Worm (Caenorhabditis elegans) whole organism, L4 larva: Measurements from ENCODE around the gene ltah-1.2.

Source experiments
- F44E2.7 ChIP-seq: fragments of 200-800 bp; sonication (Bioruptor generic); IDR thresholded peaks from 2 replicates; pipeline ENCODE4 v2.1.2; 2022; ENCODE audit warnings: missing genetic modification characterization, missing compliant biosample characterization
- Y5F2A.4 ChIP-seq: fragments of 200-800 bp; sonication (Bioruptor generic); optimal IDR thresholded peaks from 2 replicates; lab custom pipeline; 2018; ENCODE audit warnings: mild to moderate bottlenecking, missing genetic modification characterization, missing compliant biosample characterization
- ZK337.2 ChIP-seq: fragments of 200-800 bp; sonication (Bioruptor generic); IDR thresholded peaks from 2 replicates; pipeline ENCODE4 v1.3.6; 2022; ENCODE audit warnings: missing genetic modification reagents, missing genetic modification characterization, missing compliant biosample characterization
- aha-1 ChIP-seq: fragments of 150-350 bp; peaks from one replicate; lab custom pipeline; 2014; ENCODE audit warnings: missing biosample characterization, missing genetic modification characterization
- aly-2 ChIP-seq: sonication (generic microtip); optimal IDR thresholded peaks from 2 replicates; lab custom pipeline; 2018; ENCODE audit warnings: missing biosample characterization, missing genetic modification characterization
- arid-1 ChIP-seq: fragments of 200-800 bp; sonication (Bioruptor generic); conservative IDR thresholded peaks from 2 replicates; pipeline ENCODE4 v1.3.6; 2022; ENCODE audit warnings: missing genetic modification reagents, missing genetic modification characterization, missing compliant biosample characterization
- ces-1 ChIP-seq: fragments of 150-350 bp; sonication (generic microtip); optimal IDR thresholded peaks from 4 replicates; lab custom pipeline; 2014; ENCODE audit warnings: missing biosample characterization, missing genetic modification reagents, missing genetic modification characterization
- dpl-1 ChIP-seq: fragments of 150-350 bp; optimal IDR thresholded peaks from 2 replicates; lab custom pipeline; 2014; ENCODE audit warnings: missing biosample characterization, missing genetic modification reagents, missing genetic modification characterization
- dve-1 ChIP-seq: sonication (generic microtip); optimal IDR thresholded peaks from 2 replicates; lab custom pipeline; 2017; ENCODE audit warnings: antibody characterized with exemption, mild to moderate bottlenecking, missing genetic modification characterization, missing compliant biosample characterization; ENCODE audit not compliant: insufficient read depth
- fos-1 ChIP-seq: fragments of 150-350 bp; optimal IDR thresholded peaks from 2 replicates; lab custom pipeline; 2014; ENCODE audit warnings: missing biosample characterization, missing genetic modification characterization
- lsy-2 ChIP-seq, 2 experiments: fragments of 150-350 bp in 1 of 2; sonication (generic microtip) in 1 of 2; optimal IDR thresholded peaks; 2 replicates each; lab custom pipeline; 2014 to 2017; ENCODE audit warnings: missing biosample characterization in 2 of 2, missing genetic modification characterization in 2 of 2
- nhr-111 ChIP-seq: fragments of 200-800 bp; sonication (Bioruptor generic); optimal IDR thresholded peaks from 2 replicates; lab custom pipeline; 2018; ENCODE audit warnings: mild to moderate bottlenecking, missing genetic modification characterization, missing compliant biosample characterization
- nhr-237 ChIP-seq: sonication (generic microtip); optimal IDR thresholded peaks from 2 replicates; lab custom pipeline; 2017; ENCODE audit warnings: missing biosample characterization, missing genetic modification characterization
- nhr-28 ChIP-seq: fragments of 150-350 bp; optimal IDR thresholded peaks from 2 replicates; lab custom pipeline; 2014; ENCODE audit warnings: missing biosample characterization, missing genetic modification characterization
- nhr-6 ChIP-seq: fragments of 150-350 bp; optimal IDR thresholded peaks from 2 replicates; lab custom pipeline; 2014; ENCODE audit warnings: missing biosample characterization, missing genetic modification characterization
- nhr-76 ChIP-seq: fragments of 150-350 bp; optimal IDR thresholded peaks from 2 replicates; lab custom pipeline; 2014; ENCODE audit warnings: missing biosample characterization, missing genetic modification characterization
- set-16 ChIP-seq: fragments of 200-800 bp; sonication (Bioruptor generic); IDR thresholded peaks from 2 replicates; pipeline ENCODE4 v1.3.6; 2022; ENCODE audit warnings: missing genetic modification reagents, missing genetic modification characterization, missing compliant biosample characterization
- snpc-4 ChIP-seq: fragments of 150-350 bp; optimal IDR thresholded peaks from 2 replicates; lab custom pipeline; 2014; ENCODE audit warnings: missing biosample characterization, missing genetic modification characterization
- tag-97 ChIP-seq: fragments of 200-800 bp; sonication (Bioruptor generic); IDR thresholded peaks from 2 replicates; pipeline ENCODE4 v1.3.6; 2022; ENCODE audit warnings: missing genetic modification characterization, missing compliant biosample characterization
- unc-62 ChIP-seq, 3 experiments: fragments of 150-350 bp in 1 of 3; sonication (generic microtip); optimal IDR thresholded peaks in 2 of 3; peaks in 1 of 3; 1 replicate in 1 of 3; 2 replicates in 2 of 3; lab custom pipeline; 2014 to 2017; ENCODE audit warnings: missing biosample characterization in 3 of 3, missing genetic modification characterization in 3 of 3, missing genetic modification reagents in 3 of 3, missing genotype in 1 of 3
- zag-1 ChIP-seq: fragments of 150-350 bp; optimal IDR thresholded peaks from 2 replicates; lab custom pipeline; 2014; ENCODE audit warnings: missing biosample characterization, missing genetic modification characterization
- zip-2 ChIP-seq: fragments of 150-350 bp; optimal IDR thresholded peaks from 2 replicates; lab custom pipeline; 2014; ENCODE audit warnings: missing biosample characterization, missing genetic modification characterization
- ztf-11 ChIP-seq: fragments of 150-350 bp; optimal IDR thresholded peaks from 2 replicates; lab custom pipeline; 2014; ENCODE audit warnings: missing biosample characterization, missing genetic modification characterization

Gene ltah-1.2

ce11 chrIV:3579477-3579975 lies 33.3 kb downstream of the ltah-1.2 start, which contains the start of gene Y37E11B.1:
Gene Y37E11B.1 (plus strand): TSS chrIV:3579621.
- TF ChIP-seq tag-97, result no peak
- TF ChIP-seq Y5F2A.4 (GFP tag; lab: Kevin White, UChicago), result no peak
- TF ChIP-seq F44E2.7 (GFP tag; lab: Robert Waterston, UW), result no peak
- no peak for TF ChIP-seq dpl-1
- no peak for TF ChIP-seq aly-2 (tag; lab: Kevin White, UChicago)
- no peak for TF ChIP-seq nhr-6
- no peak for TF ChIP-seq snpc-4 (tag; lab: Kevin White, UChicago)
- no peak for TF ChIP-seq zip-2
- no peak for TF ChIP-seq fos-1
- TF ChIP-seq zag-1, result no peak

ce11 chrIV:3578667-3579066 lies 34.2 kb downstream of the ltah-1.2 start:
- TF ChIP-seq lsy-2 (tag; optimal IDR thresholded peaks at IDR 0.05; lab: Kevin White, UChicago) (no peak), nhr-76 (no peak), ces-1 (no peak), nhr-111 (no peak), nhr-28 (tag; lab: Kevin White, UChicago) (no peak), unc-62 (GFP tag; optimal IDR thresholded peaks at IDR 0.05 in 1 of 2; lab: Kevin White, UChicago) (peak in 1 of 2 experiments; percentile 72), unc-62 (tag; optimal IDR thresholded peaks at IDR 0.05; lab: Kevin White, UChicago) (no peak)

ce11 chrIV:3578155-3578554 lies 34.7 kb downstream of the ltah-1.2 start, which contains the start of gene Y37E11B.2:
Gene Y37E11B.2 (plus strand): TSS chrIV:3578455.
- no peak for TF ChIP-seq dve-1
- TF ChIP-seq, all 104 proteins: peak for 0

- TF ChIP-seq zag-1 (no peak), set-16 (GFP tag; lab: Robert Waterston, UW) (peak; percentile 69)
- TF ChIP-seq, all 104 proteins: peak for 1
These were observed 42.3 kb downstream of the ltah-1.2 start for ce11 chrIV:3570612-3571011.

ce11 chrIV:3568608-3569007 lies 44.3 kb downstream of the ltah-1.2 start, which contains the start of gene otpl-1:
Gene otpl-1 (plus strand): TSS chrIV:3568979.
- TF ChIP-seq set-16 (GFP tag; lab: Robert Waterston, UW) (peak; percentile 47; the same call in 1 of the 2 replicates), arid-1 (GFP tag; lab: Robert Waterston, UW) (no peak), ztf-11 (tag; lab: Kevin White, UChicago) (no peak), ZK337.2 (no peak), ces-1 (no peak)

- TF ChIP-seq aha-1 (peak; percentile 12), nhr-237 (tag; lab: Kevin White, UChicago) (no peak)
- TF ChIP-seq, all 104 proteins: peak for 1
These were observed 48.0 kb downstream of the ltah-1.2 start, which contains the start of gene sre-5 for ce11 chrIV:3564901-3565300. Gene sre-5 (plus strand): TSS chrIV:3565201.
